Worm (Caenorhabditis elegans) whole organism, L4 larva: Measurements from ENCODE around the gene K11H3.8.
A peak's percentile ranks its signal among the peaks of the same experiment; 100 is the strongest.

Source experiments
- F10B5.3 ChIP-seq: sonication (generic microtip); optimal IDR thresholded peaks from 2 replicates; lab custom pipeline; 2016; ENCODE audit warnings: mild to moderate bottlenecking, missing genetic modification characterization, missing compliant biosample characterization
- R02D3.7 ChIP-seq: fragments of 150-350 bp; sonication (generic microtip); optimal IDR thresholded peaks from 3 replicates; lab custom pipeline; 2014; ENCODE audit warnings: missing biosample characterization, missing genetic modification characterization
- Y105C5A.15 ChIP-seq: fragments of 200-800 bp; sonication (Bioruptor generic); IDR thresholded peaks from 2 replicates; pipeline ENCODE4 v1.3.6; 2022; ENCODE audit warnings: missing genetic modification characterization, missing compliant biosample characterization
- Y5F2A.4 ChIP-seq: fragments of 200-800 bp; sonication (Bioruptor generic); optimal IDR thresholded peaks from 2 replicates; lab custom pipeline; 2018; ENCODE audit warnings: mild to moderate bottlenecking, missing genetic modification characterization, missing compliant biosample characterization
- ZK546.5 ChIP-seq, 2 experiments: sonication (generic microtip); optimal IDR thresholded peaks; 2 replicates each; lab custom pipeline; 2017; ENCODE audit warnings: missing biosample characterization in 2 of 2, missing genetic modification characterization in 2 of 2
- aha-1 ChIP-seq: fragments of 150-350 bp; peaks from one replicate; lab custom pipeline; 2014; ENCODE audit warnings: missing biosample characterization, missing genetic modification characterization
- aly-2 ChIP-seq: sonication (generic microtip); optimal IDR thresholded peaks from 2 replicates; lab custom pipeline; 2018; ENCODE audit warnings: missing biosample characterization, missing genetic modification characterization
- ama-1 ChIP-seq: fragments of 150-350 bp; optimal IDR thresholded peaks from 2 replicates; lab custom pipeline; 2014; ENCODE audit warnings: inconsistent platforms, mixed read lengths
- ces-1 ChIP-seq: fragments of 150-350 bp; sonication (generic microtip); optimal IDR thresholded peaks from 4 replicates; lab custom pipeline; 2014; ENCODE audit warnings: missing biosample characterization, missing genetic modification reagents, missing genetic modification characterization
- cey-2 ChIP-seq: sonication (generic microtip); optimal IDR thresholded peaks from 3 replicates; lab custom pipeline; 2017; ENCODE audit warnings: missing genetic modification characterization, mild to moderate bottlenecking, missing compliant biosample characterization, antibody characterized with exemption, borderline replicate concordance; ENCODE audit not compliant: insufficient read depth
- ctbp-1 ChIP-seq: fragments of 200-800 bp; sonication (Bioruptor generic); IDR thresholded peaks from 2 replicates; pipeline ENCODE4 v1.3.6; 2022; ENCODE audit warnings: missing genetic modification reagents, missing genetic modification characterization, missing compliant biosample characterization
- daf-16 ChIP-seq, 3 experiments: sonication (generic microtip); optimal IDR thresholded peaks; 2 replicates each; lab custom pipeline; 2016 to 2017; ENCODE audit warnings: missing genetic modification characterization in 3 of 3, missing genetic modification reagents in 3 of 3, mild to moderate bottlenecking in 2 of 3, missing compliant biosample characterization in 2 of 3, missing biosample characterization in 1 of 3, moderate library complexity in 1 of 3
- daf-19 ChIP-seq: fragments of 200-800 bp; sonication (Bioruptor generic); conservative IDR thresholded peaks from 2 replicates; pipeline ENCODE4 v1.3.6; 2022; ENCODE audit warnings: missing genetic modification characterization, missing compliant biosample characterization
- daf-8 ChIP-seq: fragments of 200-800 bp; sonication (Bioruptor generic); IDR thresholded peaks from 2 replicates; pipeline ENCODE4 v1.3.6; 2022; ENCODE audit warnings: missing genetic modification characterization, missing compliant biosample characterization
- duxl-1 ChIP-seq: sonication (generic microtip); optimal IDR thresholded peaks from 2 replicates; lab custom pipeline; 2016; ENCODE audit warnings: mild to moderate bottlenecking, missing genetic modification characterization, moderate library complexity, missing compliant biosample characterization; ENCODE audit not compliant: poor library complexity
- egl-43 ChIP-seq: fragments of 200-800 bp; sonication (Bioruptor generic); IDR thresholded peaks from 2 replicates; pipeline ENCODE4 v1.3.6; 2022; ENCODE audit warnings: missing genetic modification reagents, missing genetic modification characterization, missing compliant biosample characterization
- fos-1 ChIP-seq: fragments of 150-350 bp; optimal IDR thresholded peaks from 2 replicates; lab custom pipeline; 2014; ENCODE audit warnings: missing biosample characterization, missing genetic modification characterization
- hif-1 ChIP-seq, 2 experiments: sonication (generic microtip); optimal IDR thresholded peaks; 2 replicates each; lab custom pipeline; 2016 to 2017; ENCODE audit warnings: missing compliant biosample characterization in 2 of 2, missing genetic modification characterization in 2 of 2, missing genetic modification reagents in 2 of 2, missing genotype in 2 of 2, mild to moderate bottlenecking in 1 of 2
- hmg-1.1 ChIP-seq: fragments of 200-800 bp; sonication (Bioruptor generic); IDR thresholded peaks from 2 replicates; pipeline ENCODE4 v1.3.6; 2022; ENCODE audit warnings: missing genetic modification reagents, missing genetic modification characterization, missing compliant biosample characterization
- lin-1 ChIP-seq: fragments of 200-800 bp; sonication (Bioruptor generic); IDR thresholded peaks from 2 replicates; pipeline ENCODE4 v1.3.6; 2022; ENCODE audit warnings: missing genetic modification reagents, missing genetic modification characterization, missing compliant biosample characterization
- lin-13 ChIP-seq: fragments of 150-350 bp; optimal IDR thresholded peaks from 2 replicates; lab custom pipeline; 2014; ENCODE audit warnings: missing biosample characterization, missing genetic modification reagents, missing genetic modification characterization
- lir-3 ChIP-seq: sonication (generic microtip); optimal IDR thresholded peaks from 2 replicates; lab custom pipeline; 2016; ENCODE audit warnings: mild to moderate bottlenecking, missing genetic modification characterization, missing compliant biosample characterization
- madf-5 ChIP-seq, 2 experiments: fragments of 200-800 bp; sonication (Bioruptor generic); IDR thresholded peaks; 2 replicates each; pipeline ENCODE4 v1.3.6; 2022; ENCODE audit warnings: missing compliant biosample characterization in 2 of 2, missing genetic modification characterization in 2 of 2
- madf-9 ChIP-seq: fragments of 200-800 bp; sonication (Bioruptor generic); conservative IDR thresholded peaks from 2 replicates; pipeline ENCODE4 v1.3.6; 2022; ENCODE audit warnings: missing genetic modification reagents, missing genetic modification characterization, missing compliant biosample characterization
- mdt-29 ChIP-seq: fragments of 200-800 bp; sonication (Bioruptor generic); IDR thresholded peaks from 2 replicates; pipeline ENCODE4 v1.3.6; 2022; ENCODE audit warnings: missing genetic modification reagents, missing genetic modification characterization, missing compliant biosample characterization
- mxl-3 ChIP-seq: fragments of 200-800 bp; sonication (Bioruptor generic); optimal IDR thresholded peaks from 2 replicates; lab custom pipeline; 2018; ENCODE audit warnings: mild to moderate bottlenecking, missing genetic modification characterization, missing compliant biosample characterization
- nhr-10 ChIP-seq: fragments of 150-350 bp; optimal IDR thresholded peaks from 2 replicates; lab custom pipeline; 2014; ENCODE audit warnings: missing biosample characterization, missing genetic modification characterization
- nhr-102 ChIP-seq: sonication (generic microtip); optimal IDR thresholded peaks from 2 replicates; lab custom pipeline; 2016; ENCODE audit warnings: mild to moderate bottlenecking, missing genetic modification characterization, moderate library complexity, missing compliant biosample characterization
- nhr-11 ChIP-seq: fragments of 150-350 bp; optimal IDR thresholded peaks from 2 replicates; lab custom pipeline; 2014; ENCODE audit warnings: missing biosample characterization, missing genetic modification characterization
- nhr-237 ChIP-seq: sonication (generic microtip); optimal IDR thresholded peaks from 2 replicates; lab custom pipeline; 2017; ENCODE audit warnings: missing biosample characterization, missing genetic modification characterization
- nhr-25 ChIP-seq: sonication (generic microtip); optimal IDR thresholded peaks from 2 replicates; lab custom pipeline; 2017; ENCODE audit warnings: missing genetic modification characterization, mild to moderate bottlenecking, missing compliant biosample characterization, antibody characterized with exemption, moderate library complexity, borderline replicate concordance; ENCODE audit not compliant: insufficient read depth
- nhr-28 ChIP-seq: fragments of 150-350 bp; optimal IDR thresholded peaks from 2 replicates; lab custom pipeline; 2014; ENCODE audit warnings: missing biosample characterization, missing genetic modification characterization
- nhr-6 ChIP-seq: fragments of 150-350 bp; optimal IDR thresholded peaks from 2 replicates; lab custom pipeline; 2014; ENCODE audit warnings: missing biosample characterization, missing genetic modification characterization
- nhr-76 ChIP-seq: fragments of 150-350 bp; optimal IDR thresholded peaks from 2 replicates; lab custom pipeline; 2014; ENCODE audit warnings: missing biosample characterization, missing genetic modification characterization
- nhr-77 ChIP-seq: fragments of 150-350 bp; optimal IDR thresholded peaks from 2 replicates; lab custom pipeline; 2014; ENCODE audit warnings: missing biosample characterization, missing genetic modification characterization
- php-3 ChIP-seq: fragments of 200-800 bp; sonication (Bioruptor generic); IDR thresholded peaks from 2 replicates; pipeline ENCODE4 v1.3.6; 2022; ENCODE audit warnings: missing genetic modification reagents, missing genetic modification characterization, missing compliant biosample characterization
- pqm-1 ChIP-seq: sonication (generic microtip); optimal IDR thresholded peaks from 2 replicates; lab custom pipeline; 2017; ENCODE audit warnings: missing biosample characterization, missing genetic modification characterization
- rbr-2 ChIP-seq: sonication (generic microtip); optimal IDR thresholded peaks from 2 replicates; lab custom pipeline; 2016; ENCODE audit warnings: missing genotype, missing genetic modification characterization, missing compliant biosample characterization
- sdz-12 ChIP-seq: fragments of 200-800 bp; sonication (Bioruptor generic); optimal IDR thresholded peaks from 2 replicates; lab custom pipeline; 2018; ENCODE audit warnings: mild to moderate bottlenecking, missing genetic modification characterization, missing compliant biosample characterization
- snpc-1.2 ChIP-seq: fragments of 200-800 bp; sonication (Bioruptor generic); IDR thresholded peaks from 2 replicates; pipeline ENCODE4 v1.3.6; 2022; ENCODE audit warnings: missing genetic modification reagents, missing genetic modification characterization, missing compliant biosample characterization
- snpc-4 ChIP-seq: fragments of 150-350 bp; optimal IDR thresholded peaks from 2 replicates; lab custom pipeline; 2014; ENCODE audit warnings: missing biosample characterization, missing genetic modification characterization
- tag-97 ChIP-seq: fragments of 200-800 bp; sonication (Bioruptor generic); IDR thresholded peaks from 2 replicates; pipeline ENCODE4 v1.3.6; 2022; ENCODE audit warnings: missing genetic modification characterization, missing compliant biosample characterization
- unc-130 ChIP-seq: sonication (generic microtip); optimal IDR thresholded peaks from 2 replicates; lab custom pipeline; 2016; ENCODE audit warnings: missing genetic modification reagents, missing genetic modification characterization, missing compliant biosample characterization
- unc-62 ChIP-seq, 3 experiments: fragments of 150-350 bp in 1 of 3; sonication (generic microtip); optimal IDR thresholded peaks in 2 of 3; peaks in 1 of 3; 1 replicate in 1 of 3; 2 replicates in 2 of 3; lab custom pipeline; 2014 to 2017; ENCODE audit warnings: missing biosample characterization in 3 of 3, missing genetic modification characterization in 3 of 3, missing genetic modification reagents in 3 of 3, missing genotype in 1 of 3
- vab-7 ChIP-seq: fragments of 200-800 bp; sonication (Bioruptor generic); IDR thresholded peaks from 2 replicates; pipeline ENCODE4 v1.3.6; 2022; ENCODE audit warnings: missing genetic modification reagents, missing genetic modification characterization, missing compliant biosample characterization
- zip-11 ChIP-seq: fragments of 200-800 bp; sonication (Bioruptor generic); IDR thresholded peaks from 2 replicates; pipeline ENCODE4 v1.3.6; 2022; ENCODE audit warnings: missing genetic modification characterization, missing compliant biosample characterization
- zip-2 ChIP-seq: fragments of 150-350 bp; optimal IDR thresholded peaks from 2 replicates; lab custom pipeline; 2014; ENCODE audit warnings: missing biosample characterization, missing genetic modification characterization
- ztf-11 ChIP-seq: fragments of 150-350 bp; optimal IDR thresholded peaks from 2 replicates; lab custom pipeline; 2014; ENCODE audit warnings: missing biosample characterization, missing genetic modification characterization
- ztf-7 ChIP-seq: fragments of 150-350 bp; optimal IDR thresholded peaks from 2 replicates; lab custom pipeline; 2014; ENCODE audit warnings: missing biosample characterization, missing genetic modification characterization

K11H3.8 gene

DNA sequence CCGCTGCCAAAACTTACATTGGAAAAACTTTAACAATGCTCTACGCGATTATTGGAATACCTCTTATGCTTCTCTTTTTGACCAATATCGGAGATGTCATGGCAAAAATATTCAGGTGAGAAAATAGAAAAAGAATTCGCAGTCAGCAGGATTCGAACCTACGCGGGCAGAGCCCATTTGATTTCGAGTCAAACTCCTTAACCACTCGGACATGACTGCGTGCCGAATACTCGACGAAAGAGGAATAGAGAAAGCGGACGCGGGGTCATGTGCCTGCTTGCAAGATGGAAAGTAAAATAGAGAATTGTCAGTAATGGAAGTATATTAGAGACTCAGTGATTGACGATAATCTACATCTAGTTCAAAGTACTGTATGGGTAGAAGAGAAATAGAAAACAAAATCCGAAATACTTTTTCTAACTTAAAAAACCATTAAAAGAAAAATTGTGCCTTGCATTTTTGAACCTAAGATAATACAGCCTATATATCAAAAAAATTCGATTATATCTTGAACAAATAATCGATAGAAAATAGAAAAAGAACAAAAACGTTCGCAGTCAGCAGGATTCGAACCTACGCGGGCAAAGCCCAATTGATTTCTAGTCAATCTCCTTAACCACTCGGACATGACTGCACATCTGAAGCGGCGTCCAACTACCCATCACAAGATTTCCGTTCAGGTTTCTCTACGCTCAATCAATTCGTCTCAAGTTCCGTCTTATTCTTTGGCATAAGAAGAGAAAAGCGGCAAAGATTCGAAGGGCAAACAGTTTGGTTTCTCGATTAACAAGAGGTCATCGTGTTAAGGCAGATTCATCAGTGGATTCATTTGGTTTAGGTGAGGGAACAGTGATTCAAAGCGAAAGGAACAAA is 26.7 kb downstream of the K11H3.8 start (continued):
- TF ChIP-seq unc-62 (GFP tag; optimal IDR thresholded peaks at IDR 0.05 in 1 of 2; lab: Kevin White, UChicago) (peak in 1 of 2 experiments; percentile 96), unc-62 (tag; optimal IDR thresholded peaks at IDR 0.05; lab: Kevin White, UChicago) (no peak), snpc-1.2 (peak; percentile 60; the same call in 1 of the 2 replicates), hmg-1.1 (peak; percentile 85), egl-43 (GFP tag; lab: Robert Waterston, UW) (peak; percentile 94), pqm-1 (tag; lab: Kevin White, UChicago) (no peak), nhr-10 (tag; lab: Kevin White, UChicago) (no peak), madf-5 (GFP tag; IDR thresholded peaks at IDR 0.05; lab: Robert Waterston, UW) (peak; percentile 55 to 71; a peak in 1 of 4 replicates), R02D3.7 (tag; lab: Kevin White, UChicago) (no peak), daf-8 (GFP tag; lab: Robert Waterston, UW) (no peak), cey-2 (tag; lab: Kevin White, UChicago) (no peak), nhr-6 (tag; lab: Kevin White, UChicago) (no peak), fos-1 (no peak), ces-1 (GFP tag; lab: Kevin White, UChicago) (no peak), mxl-3 (peak; percentile 52), nhr-28 (tag; lab: Kevin White, UChicago) (no peak), mdt-29 (GFP tag; lab: Robert Waterston, UW) (peak; percentile 76), vab-7 (peak; percentile 88), Y105C5A.15 (peak; percentile 92), rbr-2 (peak; percentile 73), aly-2 (tag; lab: Kevin White, UChicago) (no peak), tag-97 (GFP tag; lab: Robert Waterston, UW) (no peak), hif-1 (tag; optimal IDR thresholded peaks at IDR 0.05; lab: Kevin White, UChicago) (peak in 1 of 2 experiments; percentile 57), unc-130 (peak; percentile 36), nhr-11 (peak; percentile 5), php-3 (peak; percentile 73), sdz-12 (GFP tag; lab: Kevin White, UChicago) (peak; percentile 39), daf-19 (GFP tag; lab: Robert Waterston, UW) (0 out of 2 replicates have a peak, but pooled peaks have one; percentile 35), aha-1 (peak; percentile 75), nhr-102 (peak; percentile 17), ctbp-1 (peak; percentile 76), duxl-1 (tag; lab: Kevin White, UChicago) (peak; percentile 45), ztf-11 (tag; lab: Kevin White, UChicago) (no peak), lin-1 (GFP tag; lab: Robert Waterston, UW) (peak; percentile 67), madf-9 (GFP tag; lab: Robert Waterston, UW) (peak; percentile 89), F10B5.3 (tag; lab: Kevin White, UChicago) (no peak), nhr-25 (tag; lab: Kevin White, UChicago) (no peak), lir-3 (no peak), lin-13 (GFP tag; lab: Kevin White, UChicago) (peak; percentile 60), zip-11 (GFP tag; lab: Robert Waterston, UW) (0 out of 2 replicates have a peak, but pooled peaks have one; percentile 5), Y5F2A.4 (GFP tag; lab: Kevin White, UChicago) (peak; percentile 32), nhr-77 (peak; percentile 4), nhr-237 (tag; lab: Kevin White, UChicago) (no peak), snpc-4 (tag; lab: Kevin White, UChicago) (no peak), ZK546.5 (tag; optimal IDR thresholded peaks at IDR 0.05; lab: Kevin White, UChicago) (no peak), ama-1 (lab: Kevin White, UChicago) (no peak), zip-2 (tag; lab: Kevin White, UChicago) (peak; percentile 5), daf-16 (GFP tag; optimal IDR thresholded peaks at IDR 0.05; lab: Kevin White, UChicago) (peak in 1 of 2 experiments; percentile 18), daf-16 (tag; optimal IDR thresholded peaks at IDR 0.05; lab: Kevin White, UChicago) (peak; percentile 40), ztf-7 (no peak), nhr-76 (tag; lab: Kevin White, UChicago) (no peak)
